Worm (Caenorhabditis elegans) whole organism, mixed stage, embryonic: ENCODE data around the gene fbxb-90.

ENCODE experiments used
- M03D4.4 ChIP-seq: sonication (generic microtip); optimal IDR thresholded peaks from 2 replicates; lab custom pipeline; 2017; ENCODE audit warnings: mild to moderate bottlenecking, missing genetic modification characterization, missing compliant biosample characterization
- bed-3 ChIP-seq: fragments of 200-800 bp; sonication (Bioruptor generic); optimal IDR thresholded peaks from 3 replicates; lab custom pipeline; 2018; ENCODE audit warnings: mild to moderate bottlenecking, missing genetic modification characterization, moderate library complexity, missing compliant biosample characterization
- blmp-1 ChIP-seq: fragments of 150-350 bp; optimal IDR thresholded peaks from 2 replicates; lab custom pipeline; 2014; ENCODE audit warnings: missing biosample characterization, missing genetic modification characterization
- ceh-39 ChIP-seq: fragments of 150-350 bp; optimal IDR thresholded peaks from 2 replicates; lab custom pipeline; 2014; ENCODE audit warnings: missing biosample characterization, missing genetic modification characterization
- ceh-43 ChIP-seq: fragments of 200-800 bp; sonication (Bioruptor generic); optimal IDR thresholded peaks from 2 replicates; lab custom pipeline; 2018; ENCODE audit warnings: mild to moderate bottlenecking, missing genetic modification characterization, moderate library complexity, missing compliant biosample characterization
- ceh-83 ChIP-seq: fragments of 200-800 bp; sonication (Bioruptor generic); optimal IDR thresholded peaks from 2 replicates; lab custom pipeline; 2018; ENCODE audit warnings: mild to moderate bottlenecking, missing genetic modification characterization, missing compliant biosample characterization
- ces-1 ChIP-seq: fragments of 150-350 bp; optimal IDR thresholded peaks from 2 replicates; lab custom pipeline; 2014; ENCODE audit warnings: missing biosample characterization, missing genetic modification reagents, missing genetic modification characterization
- cnd-1 ChIP-seq: fragments of 200-800 bp; sonication (Bioruptor generic); optimal IDR thresholded peaks from 2 replicates; lab custom pipeline; 2018; ENCODE audit warnings: mild to moderate bottlenecking, missing genetic modification characterization, missing compliant biosample characterization
- drap-1 ChIP-seq: fragments of 200-800 bp; sonication (Bioruptor generic); optimal IDR thresholded peaks from 3 replicates; lab custom pipeline; 2018; ENCODE audit warnings: mild to moderate bottlenecking, missing genetic modification characterization, missing compliant biosample characterization
- elt-1 ChIP-seq: sonication (generic microtip); optimal IDR thresholded peaks from 2 replicates; lab custom pipeline; 2017; ENCODE audit warnings: missing genetic modification characterization, mild to moderate bottlenecking, missing compliant biosample characterization, antibody characterized with exemption, moderate library complexity, borderline replicate concordance; ENCODE audit not compliant: insufficient read depth
- flh-1 ChIP-seq: fragments of 200-800 bp; sonication (Bioruptor generic); optimal IDR thresholded peaks from 2 replicates; lab custom pipeline; 2018; ENCODE audit warnings: mild to moderate bottlenecking, missing genetic modification characterization, moderate library complexity, missing compliant biosample characterization
- ham-2 ChIP-seq: fragments of 200-800 bp; sonication (Bioruptor generic); optimal IDR thresholded peaks from 2 replicates; lab custom pipeline; 2018; ENCODE audit warnings: mild to moderate bottlenecking, missing genetic modification characterization, missing compliant biosample characterization
- hlh-1 ChIP-seq: fragments of 150-350 bp; optimal IDR thresholded peaks from 2 replicates; lab custom pipeline; 2014; ENCODE audit warnings: missing biosample characterization, missing genetic modification reagents, missing genetic modification characterization
- lin-13 ChIP-seq: fragments of 150-350 bp; optimal IDR thresholded peaks from 2 replicates; lab custom pipeline; 2014; ENCODE audit warnings: missing biosample characterization, missing genetic modification characterization
- lin-32 ChIP-seq: fragments of 200-800 bp; sonication (Bioruptor generic); optimal IDR thresholded peaks from 2 replicates; lab custom pipeline; 2018; ENCODE audit warnings: mild to moderate bottlenecking, missing genetic modification characterization, missing compliant biosample characterization
- lsy-2 ChIP-seq: fragments of 150-350 bp; optimal IDR thresholded peaks from 2 replicates; lab custom pipeline; 2014; ENCODE audit warnings: missing biosample characterization, missing genetic modification characterization
- mab-5 ChIP-seq: fragments of 150-350 bp; optimal IDR thresholded peaks from 2 replicates; lab custom pipeline; 2014; ENCODE audit warnings: missing biosample characterization, missing genetic modification characterization
- mep-1 ChIP-seq: fragments of 150-350 bp; optimal IDR thresholded peaks from 2 replicates; lab custom pipeline; 2017; ENCODE audit warnings: missing biosample characterization, missing genetic modification reagents, missing genetic modification characterization, inconsistent platforms
- mls-2 ChIP-seq: sonication (generic microtip); optimal IDR thresholded peaks from 2 replicates; lab custom pipeline; 2016; ENCODE audit warnings: mild to moderate bottlenecking, missing genetic modification characterization, moderate library complexity, missing compliant biosample characterization
- nhr-12 ChIP-seq: fragments of 150-350 bp; optimal IDR thresholded peaks from 2 replicates; lab custom pipeline; 2014; ENCODE audit warnings: missing biosample characterization, missing genetic modification characterization
- nhr-2 ChIP-seq: fragments of 150-350 bp; optimal IDR thresholded peaks from 2 replicates; lab custom pipeline; 2014; ENCODE audit warnings: missing biosample characterization, missing genetic modification characterization
- nhr-237 ChIP-seq: fragments of 150-350 bp; optimal IDR thresholded peaks from 2 replicates; lab custom pipeline; 2014; ENCODE audit warnings: missing biosample characterization, missing genetic modification characterization
- nhr-28 ChIP-seq: fragments of 150-350 bp; optimal IDR thresholded peaks from 2 replicates; lab custom pipeline; 2014; ENCODE audit warnings: missing biosample characterization, missing genetic modification characterization
- pha-4 ChIP-seq: fragments of 150-350 bp; optimal IDR thresholded peaks from 2 replicates; lab custom pipeline; 2018; ENCODE audit warnings: missing biosample characterization, missing genetic modification reagents, missing genetic modification characterization
- sem-2 ChIP-seq: fragments of 200-800 bp; sonication (Bioruptor generic); optimal IDR thresholded peaks from 2 replicates; lab custom pipeline; 2018; ENCODE audit warnings: mild to moderate bottlenecking, missing genetic modification characterization, missing compliant biosample characterization
- sptf-1 ChIP-seq: sonication (generic microtip); optimal IDR thresholded peaks from 2 replicates; lab custom pipeline; 2017; ENCODE audit warnings: mild to moderate bottlenecking, missing genetic modification characterization, moderate library complexity, missing compliant biosample characterization
- tbx-8 ChIP-seq: fragments of 200-800 bp; sonication (Bioruptor generic); optimal IDR thresholded peaks from 2 replicates; lab custom pipeline; 2018; ENCODE audit warnings: mild to moderate bottlenecking, missing genetic modification characterization, moderate library complexity, missing compliant biosample characterization
- unc-120 ChIP-seq: sonication (generic microtip); optimal IDR thresholded peaks from 2 replicates; lab custom pipeline; 2017; ENCODE audit warnings: missing genetic modification characterization, missing compliant biosample characterization; ENCODE audit not compliant: poor library complexity, severe bottlenecking
- unc-39 ChIP-seq: fragments of 150-350 bp; optimal IDR thresholded peaks from 2 replicates; lab custom pipeline; 2014; ENCODE audit warnings: missing biosample characterization, missing genetic modification characterization
- unc-62 ChIP-seq: fragments of 150-350 bp; optimal IDR thresholded peaks from 2 replicates; lab custom pipeline; 2014; ENCODE audit warnings: missing biosample characterization, missing genetic modification reagents, missing genetic modification characterization
- zip-8 ChIP-seq: fragments of 150-350 bp; optimal IDR thresholded peaks from 2 replicates; lab custom pipeline; 2014; ENCODE audit warnings: missing biosample characterization, missing genetic modification characterization
- ztf-11 ChIP-seq: fragments of 150-350 bp; optimal IDR thresholded peaks from 2 replicates; lab custom pipeline; 2014; ENCODE audit warnings: missing biosample characterization, missing genetic modification characterization

fbxb-90 gene

DNA sequence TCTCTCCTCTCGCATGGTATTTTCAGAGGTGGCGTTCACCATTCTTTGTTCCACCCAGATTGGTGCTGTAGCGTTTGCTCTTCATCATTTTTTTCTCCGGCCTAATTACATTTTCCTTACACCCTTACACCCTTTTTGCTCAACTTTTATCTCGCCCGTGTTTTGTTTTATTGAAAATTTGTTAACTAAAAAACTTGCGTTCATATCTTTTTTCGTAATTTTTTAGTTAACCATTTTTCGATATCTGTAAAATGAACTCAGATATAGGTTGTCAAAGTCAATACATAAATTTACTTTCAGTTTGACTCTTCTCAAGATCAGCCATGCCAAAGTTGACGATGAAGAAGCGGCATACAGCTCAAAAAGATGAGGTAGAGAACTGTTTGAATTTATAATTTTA, 7.0 kb downstream of the fbxb-90 start, which contains the start of gene F12E12.1:
F12E12.1 (plus strand) TSS at position 301 of the 400 bp plus-strand sequence.
- no peak for TF ChIP-seq bed-3
- TF ChIP-seq cnd-1 (tag; lab: Kevin White, UChicago): no peak
- TF ChIP-seq sem-2: no peak
- TF ChIP-seq lin-32 (GFP tag; lab: Kevin White, UChicago): no peak
- no peak for TF ChIP-seq pha-4 (tag; lab: Kevin White, UChicago)
- TF ChIP-seq nhr-12 (tag; lab: Kevin White, UChicago): no peak

DNA sequence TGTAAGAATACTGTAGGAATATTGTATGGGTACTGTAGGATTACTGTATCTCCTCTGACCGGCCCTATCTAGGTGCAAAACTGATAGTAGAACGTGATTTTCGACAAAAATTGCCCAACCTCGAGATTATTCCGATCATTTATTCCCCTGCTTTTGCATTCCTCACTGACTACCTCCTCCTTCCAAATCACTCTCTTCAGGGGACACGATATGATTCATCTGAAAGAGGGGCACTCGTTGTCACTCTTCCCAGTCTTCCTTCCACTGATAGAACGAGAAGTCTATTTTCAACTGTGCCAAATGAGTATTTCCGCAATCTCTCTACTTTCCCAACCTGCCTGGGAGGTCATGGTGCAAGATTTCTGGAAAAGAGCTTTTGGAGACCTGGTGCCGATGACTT, 9.0 kb downstream of the fbxb-90 start, which contains the start of gene F12E12.2:
F12E12.2 (plus strand) TSS at position 301 of the 400 bp plus-strand sequence.
- no peak for TF ChIP-seq bed-3
- TF ChIP-seq sptf-1 (tag; lab: Kevin White, UChicago): no peak
- no peak for TF ChIP-seq M03D4.4 (tag; lab: Kevin White, UChicago)
- TF ChIP-seq mab-5 (tag; lab: Kevin White, UChicago): no peak
- no peak for TF ChIP-seq mep-1
- TF ChIP-seq unc-39 (tag; lab: Kevin White, UChicago): no peak
- TF ChIP-seq ceh-83 (GFP tag; lab: Kevin White, UChicago): no peak
- no peak for TF ChIP-seq drap-1 (GFP tag; lab: Kevin White, UChicago)
- TF ChIP-seq elt-1: no peak
- no peak for TF ChIP-seq lin-13
- TF ChIP-seq lin-32 (GFP tag; lab: Kevin White, UChicago): no peak
- no peak for TF ChIP-seq nhr-28 (tag; lab: Kevin White, UChicago)
- no peak for TF ChIP-seq ham-2 (GFP tag; lab: Kevin White, UChicago)
- TF ChIP-seq ztf-11: no peak
- TF ChIP-seq ceh-43 (GFP tag; lab: Kevin White, UChicago): no peak
- no peak for TF ChIP-seq blmp-1 (tag; lab: Kevin White, UChicago)
- no peak for TF ChIP-seq zip-8 (tag; lab: Kevin White, UChicago)
- TF ChIP-seq mls-2: no peak
- no peak for TF ChIP-seq nhr-237

DNA sequence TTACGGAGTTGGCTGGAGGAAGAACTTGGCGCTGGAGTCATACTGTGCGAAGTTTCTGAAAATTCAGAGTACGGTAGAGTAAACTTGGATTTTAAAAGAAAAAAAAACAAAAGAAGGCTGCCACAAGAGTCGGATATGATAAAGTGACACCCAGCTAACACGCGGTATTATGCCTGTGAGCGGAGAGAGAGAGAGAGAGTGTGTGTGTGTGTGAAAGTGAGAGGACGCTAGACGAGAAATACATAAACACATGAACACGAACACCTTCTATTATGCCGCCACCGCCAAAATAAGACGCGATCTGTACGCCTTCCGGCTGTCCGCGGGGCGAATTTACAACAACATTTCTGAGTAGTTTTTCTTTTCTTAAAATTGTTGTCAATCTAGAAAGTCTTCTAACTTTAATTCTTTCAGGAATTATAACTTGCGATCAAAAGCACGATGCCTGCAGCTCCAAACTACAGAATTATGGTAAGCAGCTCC, 11.7 kb downstream of the fbxb-90 start, which contains the start of gene F12E12.6:
F12E12.6 (minus strand) TSS at position 51 of the 483 bp plus-strand sequence.
- no peak for TF ChIP-seq mep-1
- TF ChIP-seq unc-120 (tag; lab: Kevin White, UChicago): no peak
- no peak for TF ChIP-seq nhr-12 (tag; lab: Kevin White, UChicago)
- no peak for TF ChIP-seq drap-1 (GFP tag; lab: Kevin White, UChicago)
- TF ChIP-seq hlh-1 (tag; lab: Kevin White, UChicago): no peak

DNA sequence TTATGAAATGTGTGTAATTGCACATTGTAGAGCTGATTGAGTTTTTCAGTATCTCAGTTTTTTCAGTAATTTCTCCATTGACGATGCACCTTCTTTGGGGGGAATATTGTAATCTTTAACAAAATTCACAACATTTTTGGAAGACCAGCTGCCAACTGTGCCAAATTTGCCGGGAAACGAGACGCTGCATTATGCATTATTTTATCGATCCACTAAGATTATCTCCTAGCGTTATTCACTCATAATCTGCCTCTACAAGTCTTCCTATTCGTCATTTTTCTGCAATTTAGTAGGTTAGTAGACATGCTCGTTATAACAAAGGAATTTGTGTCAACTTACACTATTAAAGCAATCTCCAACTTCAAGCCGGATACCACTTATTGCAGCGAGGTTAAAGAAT, 16.9 kb downstream of the fbxb-90 start, which contains the start of the genes sdz-12 and bath-31:
sdz-12 (minus strand) TSS at position 101 of the 400 bp plus-strand sequence.
bath-31 (plus strand) TSS at position 251 of the 400 bp plus-strand sequence.
- TF ChIP-seq ztf-11 (no peak), lin-13 (no peak), lsy-2 (no peak), hlh-1 (tag; lab: Kevin White, UChicago) (no peak), zip-8 (tag; lab: Kevin White, UChicago) (no peak), nhr-28 (tag; lab: Kevin White, UChicago) (no peak), unc-39 (tag; lab: Kevin White, UChicago) (no peak), ceh-39 (tag; lab: Kevin White, UChicago) (no peak), nhr-2 (tag; lab: Kevin White, UChicago) (no peak), mab-5 (tag; lab: Kevin White, UChicago) (no peak), ces-1 (no peak), elt-1 (no peak), tbx-8 (GFP tag; lab: Kevin White, UChicago) (no peak)

DNA sequence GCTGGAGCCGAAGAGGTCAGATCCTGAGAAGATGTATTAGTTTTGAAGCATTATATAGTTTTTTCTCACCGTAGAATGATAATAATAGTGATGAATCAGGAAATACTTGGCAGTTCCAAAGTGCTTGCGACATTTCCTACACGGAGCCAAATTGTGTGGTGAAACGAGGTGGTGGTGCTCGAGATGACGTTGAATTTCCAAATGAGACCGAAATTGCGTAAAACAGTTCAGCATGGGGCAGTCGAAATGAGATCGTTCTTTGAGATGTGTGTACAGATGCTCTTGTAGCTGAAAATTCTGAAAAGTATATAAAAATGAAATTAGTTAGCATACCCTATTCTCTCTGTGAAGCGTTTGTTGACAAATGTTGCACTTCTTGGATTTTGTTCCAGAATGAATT, 20.6 kb downstream of the fbxb-90 start, which contains the start of gene C46E10.8:
C46E10.8 (minus strand) TSS at position 101 of the 400 bp plus-strand sequence.
- TF ChIP-seq ham-2 (GFP tag; lab: Kevin White, UChicago) (no peak), mep-1 (no peak), mls-2 (no peak), ceh-83 (GFP tag; lab: Kevin White, UChicago) (no peak), blmp-1 (tag; lab: Kevin White, UChicago) (no peak), ztf-11 (no peak), hlh-1 (tag; lab: Kevin White, UChicago) (no peak), drap-1 (GFP tag; lab: Kevin White, UChicago) (no peak), M03D4.4 (tag; lab: Kevin White, UChicago) (no peak), tbx-8 (GFP tag; lab: Kevin White, UChicago) (no peak), sem-2 (no peak), flh-1 (no peak), lin-13 (no peak), sptf-1 (tag; lab: Kevin White, UChicago) (no peak), bed-3 (no peak), nhr-2 (tag; lab: Kevin White, UChicago) (no peak), unc-62 (GFP tag; lab: Kevin White, UChicago) (no peak)
